Worm (Caenorhabditis elegans) whole organism, L4 larva: ENCODE data around the gene amt-1.

Experiments used
- D1046.2 ChIP-seq: fragments of 200-800 bp; sonication (Bioruptor generic); IDR thresholded peaks from 2 replicates; pipeline ENCODE4 v1.3.6; 2022; ENCODE audit warnings: missing genetic modification characterization, missing compliant biosample characterization
- R02D3.7 ChIP-seq: fragments of 150-350 bp; sonication (generic microtip); optimal IDR thresholded peaks from 3 replicates; lab custom pipeline; 2014; ENCODE audit warnings: missing biosample characterization, missing genetic modification characterization
- T26A8.4 ChIP-seq: fragments of 200-800 bp; sonication (Bioruptor generic); IDR thresholded peaks from 2 replicates; pipeline ENCODE4 v1.3.6; 2022; ENCODE audit warnings: missing genetic modification characterization, missing compliant biosample characterization
- Y48G9A.11 ChIP-seq: fragments of 200-800 bp; sonication (Bioruptor generic); IDR thresholded peaks from 2 replicates; pipeline ENCODE4 v1.3.6; 2022; ENCODE audit warnings: missing genetic modification reagents, missing genetic modification characterization, missing compliant biosample characterization
- ZK337.2 ChIP-seq: fragments of 200-800 bp; sonication (Bioruptor generic); IDR thresholded peaks from 2 replicates; pipeline ENCODE4 v1.3.6; 2022; ENCODE audit warnings: missing genetic modification reagents, missing genetic modification characterization, missing compliant biosample characterization
- ceh-28 ChIP-seq: fragments of 150-350 bp; optimal IDR thresholded peaks from 2 replicates; lab custom pipeline; 2014; ENCODE audit warnings: missing biosample characterization, missing genetic modification reagents, missing genetic modification characterization
- ceh-62 ChIP-seq: sonication (generic microtip); optimal IDR thresholded peaks from 2 replicates; lab custom pipeline; 2017; ENCODE audit warnings: missing biosample characterization, missing genetic modification characterization
- ces-1 ChIP-seq: fragments of 150-350 bp; sonication (generic microtip); optimal IDR thresholded peaks from 4 replicates; lab custom pipeline; 2014; ENCODE audit warnings: missing biosample characterization, missing genetic modification reagents, missing genetic modification characterization
- ctbp-1 ChIP-seq: fragments of 200-800 bp; sonication (Bioruptor generic); IDR thresholded peaks from 2 replicates; pipeline ENCODE4 v1.3.6; 2022; ENCODE audit warnings: missing genetic modification reagents, missing genetic modification characterization, missing compliant biosample characterization
- daf-19 ChIP-seq: fragments of 200-800 bp; sonication (Bioruptor generic); conservative IDR thresholded peaks from 2 replicates; pipeline ENCODE4 v1.3.6; 2022; ENCODE audit warnings: missing genetic modification characterization, missing compliant biosample characterization
- dmd-6 ChIP-seq: fragments of 200-800 bp; sonication (Bioruptor generic); IDR thresholded peaks from 2 replicates; pipeline ENCODE4 v1.3.6; 2022; ENCODE audit warnings: missing genetic modification reagents, missing genetic modification characterization, missing compliant biosample characterization
- dmd-9 ChIP-seq: fragments of 200-800 bp; sonication (Bioruptor generic); IDR thresholded peaks from 2 replicates; pipeline ENCODE4 v1.3.6; 2022; ENCODE audit warnings: missing genetic modification reagents, missing genetic modification characterization, missing compliant biosample characterization
- dpl-1 ChIP-seq: fragments of 150-350 bp; optimal IDR thresholded peaks from 2 replicates; lab custom pipeline; 2014; ENCODE audit warnings: missing biosample characterization, missing genetic modification reagents, missing genetic modification characterization
- fkh-10 ChIP-seq: fragments of 150-350 bp; optimal IDR thresholded peaks from 2 replicates; lab custom pipeline; 2014; ENCODE audit warnings: missing biosample characterization, missing genetic modification reagents, missing genetic modification characterization
- gei-8 ChIP-seq: fragments of 200-800 bp; sonication (Bioruptor generic); optimal IDR thresholded peaks from 2 replicates; lab custom pipeline; 2018; ENCODE audit warnings: mild to moderate bottlenecking, missing genetic modification characterization, missing compliant biosample characterization
- hlh-30 ChIP-seq: sonication (generic microtip); optimal IDR thresholded peaks from 2 replicates; lab custom pipeline; 2017; ENCODE audit warnings: antibody characterized with exemption, mild to moderate bottlenecking, missing genetic modification characterization, missing compliant biosample characterization; ENCODE audit not compliant: insufficient read depth
- lin-29 ChIP-seq: fragments of 200-800 bp; sonication (Bioruptor generic); IDR thresholded peaks from 2 replicates; pipeline ENCODE4 v1.3.6; 2022; ENCODE audit warnings: missing genetic modification reagents, missing genetic modification characterization, missing compliant biosample characterization
- lsy-2 ChIP-seq, 2 experiments: fragments of 150-350 bp in 1 of 2; sonication (generic microtip) in 1 of 2; optimal IDR thresholded peaks; 2 replicates each; lab custom pipeline; 2014 to 2017; ENCODE audit warnings: missing biosample characterization in 2 of 2, missing genetic modification characterization in 2 of 2
- mdl-1 ChIP-seq, 2 experiments: fragments of 150-350 bp in 1 of 2; sonication (generic microtip) in 1 of 2; optimal IDR thresholded peaks; 2 replicates each; lab custom pipeline; 2014 to 2017; ENCODE audit warnings: missing biosample characterization in 2 of 2, missing genetic modification characterization in 2 of 2
- mdt-29 ChIP-seq: fragments of 200-800 bp; sonication (Bioruptor generic); IDR thresholded peaks from 2 replicates; pipeline ENCODE4 v1.3.6; 2022; ENCODE audit warnings: missing genetic modification reagents, missing genetic modification characterization, missing compliant biosample characterization
- mes-2 ChIP-seq: sonication (generic microtip); optimal IDR thresholded peaks from 2 replicates; lab custom pipeline; 2016; ENCODE audit warnings: missing genotype, mild to moderate bottlenecking, missing genetic modification characterization, missing compliant biosample characterization; ENCODE audit not compliant: poor library complexity, severe bottlenecking
- nhr-102 ChIP-seq: sonication (generic microtip); optimal IDR thresholded peaks from 2 replicates; lab custom pipeline; 2016; ENCODE audit warnings: mild to moderate bottlenecking, missing genetic modification characterization, moderate library complexity, missing compliant biosample characterization
- nhr-111 ChIP-seq: fragments of 200-800 bp; sonication (Bioruptor generic); optimal IDR thresholded peaks from 2 replicates; lab custom pipeline; 2018; ENCODE audit warnings: mild to moderate bottlenecking, missing genetic modification characterization, missing compliant biosample characterization
- nhr-25 ChIP-seq: sonication (generic microtip); optimal IDR thresholded peaks from 2 replicates; lab custom pipeline; 2017; ENCODE audit warnings: missing genetic modification characterization, mild to moderate bottlenecking, missing compliant biosample characterization, antibody characterized with exemption, moderate library complexity, borderline replicate concordance; ENCODE audit not compliant: insufficient read depth
- nhr-28 ChIP-seq: fragments of 150-350 bp; optimal IDR thresholded peaks from 2 replicates; lab custom pipeline; 2014; ENCODE audit warnings: missing biosample characterization, missing genetic modification characterization
- nhr-6 ChIP-seq: fragments of 150-350 bp; optimal IDR thresholded peaks from 2 replicates; lab custom pipeline; 2014; ENCODE audit warnings: missing biosample characterization, missing genetic modification characterization
- nhr-77 ChIP-seq: fragments of 150-350 bp; optimal IDR thresholded peaks from 2 replicates; lab custom pipeline; 2014; ENCODE audit warnings: missing biosample characterization, missing genetic modification characterization
- pqm-1 ChIP-seq: sonication (generic microtip); optimal IDR thresholded peaks from 2 replicates; lab custom pipeline; 2017; ENCODE audit warnings: missing biosample characterization, missing genetic modification characterization
- sdz-12 ChIP-seq: fragments of 200-800 bp; sonication (Bioruptor generic); optimal IDR thresholded peaks from 2 replicates; lab custom pipeline; 2018; ENCODE audit warnings: mild to moderate bottlenecking, missing genetic modification characterization, missing compliant biosample characterization
- set-16 ChIP-seq: fragments of 200-800 bp; sonication (Bioruptor generic); IDR thresholded peaks from 2 replicates; pipeline ENCODE4 v1.3.6; 2022; ENCODE audit warnings: missing genetic modification reagents, missing genetic modification characterization, missing compliant biosample characterization
- spr-1 ChIP-seq: sonication (generic microtip); optimal IDR thresholded peaks from 2 replicates; lab custom pipeline; 2016; ENCODE audit warnings: mild to moderate bottlenecking, missing genetic modification characterization, missing compliant biosample characterization
- tag-97 ChIP-seq: fragments of 200-800 bp; sonication (Bioruptor generic); IDR thresholded peaks from 2 replicates; pipeline ENCODE4 v1.3.6; 2022; ENCODE audit warnings: missing genetic modification characterization, missing compliant biosample characterization
- unc-62 ChIP-seq, 3 experiments: fragments of 150-350 bp in 1 of 3; sonication (generic microtip); optimal IDR thresholded peaks in 2 of 3; peaks in 1 of 3; 1 replicate in 1 of 3; 2 replicates in 2 of 3; lab custom pipeline; 2014 to 2017; ENCODE audit warnings: missing biosample characterization in 3 of 3, missing genetic modification characterization in 3 of 3, missing genetic modification reagents in 3 of 3, missing genotype in 1 of 3
- zfp-2 ChIP-seq: sonication (generic microtip); optimal IDR thresholded peaks from 2 replicates; lab custom pipeline; 2016; ENCODE audit warnings: mild to moderate bottlenecking, missing genetic modification characterization, missing compliant biosample characterization
- zip-11 ChIP-seq: fragments of 200-800 bp; sonication (Bioruptor generic); IDR thresholded peaks from 2 replicates; pipeline ENCODE4 v1.3.6; 2022; ENCODE audit warnings: missing genetic modification characterization, missing compliant biosample characterization
- zip-2 ChIP-seq: fragments of 150-350 bp; optimal IDR thresholded peaks from 2 replicates; lab custom pipeline; 2014; ENCODE audit warnings: missing biosample characterization, missing genetic modification characterization
- ztf-11 ChIP-seq: fragments of 150-350 bp; optimal IDR thresholded peaks from 2 replicates; lab custom pipeline; 2014; ENCODE audit warnings: missing biosample characterization, missing genetic modification characterization

The amt-1 gene

DNA sequence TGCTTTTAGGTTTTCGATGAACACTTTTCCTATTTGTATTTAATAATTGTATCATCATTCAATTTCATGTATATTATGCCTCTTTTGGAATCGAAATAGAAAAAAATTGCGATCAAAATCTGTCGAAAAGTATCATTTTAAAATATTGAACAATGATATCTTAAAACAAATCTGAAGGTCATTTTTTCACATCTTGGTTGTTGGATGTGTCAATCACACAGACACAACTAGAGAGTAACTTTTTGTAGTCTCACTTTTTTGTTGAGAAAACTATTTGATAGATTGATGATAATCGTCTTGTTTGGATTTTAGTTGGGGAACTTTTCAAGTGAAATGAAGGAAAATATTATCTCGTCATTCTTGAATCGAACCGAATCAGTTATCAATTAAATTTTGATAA lies 2.0 kb upstream of the amt-1 start:
- no peak for TF ChIP-seq nhr-6 (tag; lab: Kevin White, UChicago)
- peak; percentile 28; the same call in 1 of the 2 replicates for TF ChIP-seq dmd-6 (GFP tag; lab: Robert Waterston, UW)
- peak; percentile 63 for TF ChIP-seq nhr-28 (tag; lab: Kevin White, UChicago)
- no peak for TF ChIP-seq nhr-102 (tag; lab: Kevin White, UChicago)
- no peak for TF ChIP-seq dpl-1 (GFP tag; lab: Kevin White, UChicago)
- TF ChIP-seq gei-8 (GFP tag; lab: Kevin White, UChicago) = no peak
- peak in 1 of 2 experiments; percentile 75 for TF ChIP-seq unc-62 (GFP tag; optimal IDR thresholded peaks at IDR 0.05 in 1 of 2; lab: Kevin White, UChicago)
- TF ChIP-seq unc-62 (tag; optimal IDR thresholded peaks at IDR 0.05; lab: Kevin White, UChicago) = no peak
- TF ChIP-seq nhr-77 (tag; lab: Kevin White, UChicago) = no peak
- no peak for TF ChIP-seq ctbp-1 (GFP tag; lab: Robert Waterston, UW)
- TF ChIP-seq, all 104 proteins: peak for 3

DNA sequence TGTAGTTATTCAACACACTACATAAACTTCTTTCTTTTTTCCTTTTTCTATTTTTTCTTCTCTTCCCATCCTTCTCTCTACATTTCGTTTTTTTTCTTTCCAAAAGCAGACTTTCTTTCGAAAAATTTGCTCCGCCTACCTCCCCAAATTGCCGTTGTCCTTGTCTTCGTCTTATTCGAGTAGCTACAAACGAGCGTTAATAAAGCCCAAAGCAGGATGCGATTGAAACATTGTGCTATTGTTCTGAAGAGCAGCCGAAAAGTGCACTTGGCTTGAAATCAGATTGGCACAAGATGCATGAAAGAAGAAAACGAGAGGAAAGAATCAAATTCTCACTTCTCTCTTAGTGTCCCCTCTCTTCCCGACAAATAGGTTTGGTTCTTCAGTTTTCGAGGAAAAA lies 3.6 kb downstream of the amt-1 start:
- no peak for TF ChIP-seq dmd-6 (GFP tag; lab: Robert Waterston, UW)
- no peak for TF ChIP-seq zfp-2 (tag; lab: Kevin White, UChicago)
- TF ChIP-seq zip-11 (GFP tag; lab: Robert Waterston, UW) = no peak
- no peak for TF ChIP-seq dmd-9 (GFP tag; lab: Robert Waterston, UW)
- no peak for TF ChIP-seq spr-1 (tag; lab: Kevin White, UChicago)
- no peak for TF ChIP-seq nhr-25 (tag; lab: Kevin White, UChicago)
- TF ChIP-seq fkh-10 (GFP tag; lab: Kevin White, UChicago) = peak; percentile 52
- TF ChIP-seq ZK337.2 (GFP tag; lab: Robert Waterston, UW) = no peak
- TF ChIP-seq nhr-111 = no peak
- no peak for TF ChIP-seq zip-2
- no peak for TF ChIP-seq T26A8.4 (GFP tag; lab: Robert Waterston, UW)
- TF ChIP-seq tag-97 (GFP tag; lab: Robert Waterston, UW) = no peak
- peak; percentile 42 for TF ChIP-seq ces-1
- TF ChIP-seq ceh-62 = no peak

DNA sequence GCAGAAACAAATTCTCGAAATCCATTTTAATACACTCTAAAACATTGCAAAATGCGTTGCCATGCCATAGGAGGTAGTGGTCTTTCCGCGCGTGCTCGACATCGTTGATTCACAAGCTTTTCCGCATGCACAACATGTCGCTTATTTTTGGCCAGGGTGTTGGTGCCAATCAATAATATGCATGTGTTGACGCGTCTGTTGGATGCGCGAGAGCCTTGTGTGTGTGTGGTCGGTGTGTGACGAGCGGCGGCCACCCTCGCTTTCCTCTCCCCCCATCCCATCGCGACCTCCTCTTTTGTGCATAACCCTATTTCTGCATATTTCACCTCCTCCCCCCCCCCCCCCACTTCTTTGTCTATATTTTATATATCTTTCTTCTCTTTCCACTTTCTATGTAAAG lies 5.0 kb downstream of the amt-1 start:
- TF ChIP-seq ceh-62 = no peak
- TF ChIP-seq R02D3.7 (tag; lab: Kevin White, UChicago) = no peak
- no peak for TF ChIP-seq mdt-29 (GFP tag; lab: Robert Waterston, UW)
- no peak for TF ChIP-seq D1046.2 (GFP tag; lab: Robert Waterston, UW)
- peak; percentile 46 for TF ChIP-seq hlh-30 (tag; lab: Kevin White, UChicago)
- TF ChIP-seq lsy-2 (tag; optimal IDR thresholded peaks at IDR 0.05; lab: Kevin White, UChicago) = no peak
- no peak for TF ChIP-seq mes-2 (tag; lab: Kevin White, UChicago)
- no peak for TF ChIP-seq daf-19 (GFP tag; lab: Robert Waterston, UW)
- TF ChIP-seq ztf-11 = no peak
- TF ChIP-seq set-16 = no peak; the same call in 1 of the 2 replicates
- peak in 1 of 2 experiments; percentile 12 for TF ChIP-seq mdl-1 (tag; optimal IDR thresholded peaks at IDR 0.05; lab: Kevin White, UChicago)
- no peak for TF ChIP-seq lin-29 (GFP tag; lab: Robert Waterston, UW)
- peak; percentile 34; the same call in 1 of the 2 replicates for TF ChIP-seq ZK337.2 (GFP tag; lab: Robert Waterston, UW)
- no peak for TF ChIP-seq Y48G9A.11 (GFP tag; lab: Robert Waterston, UW)
- no peak for TF ChIP-seq ceh-28
- no peak for TF ChIP-seq sdz-12 (GFP tag; lab: Kevin White, UChicago)
- TF ChIP-seq pqm-1 (tag; lab: Kevin White, UChicago) = no peak
